Worm (Caenorhabditis elegans): Measurements from ENCODE around the gene B0285.6.
A peak's percentile ranks its signal among the peaks of the same experiment; 100 is the strongest.

The B0285.6 gene

DNA sequence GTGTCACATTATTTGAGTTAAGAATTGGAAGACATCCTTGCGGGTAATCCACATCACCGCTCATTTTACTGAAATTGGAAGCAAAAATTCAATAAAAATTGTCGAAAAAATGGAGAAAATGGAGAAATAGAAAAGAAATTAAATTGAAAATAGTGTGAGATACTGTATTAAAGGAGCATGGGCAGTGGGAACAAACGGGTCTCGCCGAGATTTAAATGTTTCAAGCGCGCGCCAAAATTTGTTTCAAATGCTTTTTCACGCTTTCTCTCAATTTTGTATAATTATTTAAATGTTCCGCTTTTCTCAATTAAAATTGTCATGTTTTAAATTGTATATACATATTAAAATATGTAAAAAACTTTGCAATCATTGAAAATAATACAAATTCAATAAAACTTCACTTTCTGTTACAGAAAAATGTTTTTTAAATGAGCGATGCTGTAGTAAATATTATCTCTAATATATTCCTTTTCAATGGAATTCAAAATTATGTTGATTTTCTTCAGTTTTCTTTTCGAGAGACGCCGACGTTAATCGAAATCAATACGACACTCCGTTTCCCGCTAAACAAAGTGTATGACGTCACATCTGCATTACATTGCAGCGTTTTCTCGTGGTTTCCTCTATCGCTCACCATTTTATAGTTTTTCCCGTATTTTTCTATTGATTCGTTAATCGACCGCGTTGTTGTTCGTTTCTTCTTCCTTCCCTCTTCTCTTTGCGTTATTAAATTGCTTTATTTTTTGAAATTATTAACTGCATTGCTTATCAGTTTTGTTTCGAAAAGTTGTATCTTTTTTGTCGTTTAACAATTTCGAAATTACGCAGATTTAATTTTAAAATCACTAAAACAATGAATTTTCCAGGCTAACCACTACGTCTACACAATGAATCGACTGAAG, 36.6 kb upstream of the B0285.6 start, which contains the start of the genes evl-14 and dcn-1 (continued):
- TF ChIP-seq nhr-77 (tag; optimal IDR thresholded peaks at IDR 0.05) = peak; percentile 44
- peak; percentile 44 for TF ChIP-seq nhr-11 (tag; optimal IDR thresholded peaks at IDR 0.05)
- no peak for TF ChIP-seq zip-11 (GFP tag; IDR thresholded peaks at IDR 0.05)
- no peak for TF ChIP-seq pqm-1 (tag; optimal IDR thresholded peaks at IDR 0.05)
- TF ChIP-seq daf-16 (GFP tag; optimal IDR thresholded peaks at IDR 0.05) = no peak
- peak; percentile 71 for TF ChIP-seq daf-16 (tag; optimal IDR thresholded peaks at IDR 0.05)
- peak; percentile 79 for TF ChIP-seq mep-1 (tag; optimal IDR thresholded peaks at IDR 0.05)
- peak; percentile 46 for TF ChIP-seq unc-130 (GFP tag; optimal IDR thresholded peaks at IDR 0.05)
- TF ChIP-seq F49E8.2 (tag; optimal IDR thresholded peaks at IDR 0.05; ENCODE audit: borderline replicate concordance) = no peak
- peak; percentile 12 to 92 for TF ChIP-seq lsy-2 (tag; optimal IDR thresholded peaks at IDR 0.05)
- peak; percentile 3 for TF ChIP-seq fkh-10 (GFP tag; optimal IDR thresholded peaks at IDR 0.05)
- TF ChIP-seq nhr-102 (tag; optimal IDR thresholded peaks at IDR 0.05) = no peak
- no peak for TF ChIP-seq zag-1 (tag; optimal IDR thresholded peaks at IDR 0.05)
- TF ChIP-seq ceh-20 (GFP tag; IDR thresholded peaks at IDR 0.05) = no peak
- TF ChIP-seq D1046.2 (GFP tag; IDR thresholded peaks at IDR 0.05) = no peak
- no peak for TF ChIP-seq mes-2 (tag; optimal IDR thresholded peaks at IDR 0.05; ENCODE audit: poor library complexity, severe bottlenecking)
- no peak for TF ChIP-seq daf-12 (tag; optimal IDR thresholded peaks at IDR 0.05)
- no peak for TF ChIP-seq arid-1 (GFP tag; conservative IDR thresholded peaks at IDR 0.05)
- TF ChIP-seq F37D6.2 (tag; optimal IDR thresholded peaks at IDR 0.05) = no peak
- peak; percentile 57 to 85 for TF ChIP-seq mdl-1 (tag; optimal IDR thresholded peaks at IDR 0.05)
- TF ChIP-seq ceh-44 (GFP tag; IDR thresholded peaks at IDR 0.05) = no peak
- TF ChIP-seq nhr-48 (tag; optimal IDR thresholded peaks at IDR 0.05) = no peak
- TF ChIP-seq duxl-1 (tag; optimal IDR thresholded peaks at IDR 0.05; ENCODE audit: poor library complexity) = no peak
- no peak for TF ChIP-seq set-16 (GFP tag; IDR thresholded peaks at IDR 0.05)
- TF ChIP-seq unc-39 (tag; optimal IDR thresholded peaks at IDR 0.05) = no peak

DNA sequence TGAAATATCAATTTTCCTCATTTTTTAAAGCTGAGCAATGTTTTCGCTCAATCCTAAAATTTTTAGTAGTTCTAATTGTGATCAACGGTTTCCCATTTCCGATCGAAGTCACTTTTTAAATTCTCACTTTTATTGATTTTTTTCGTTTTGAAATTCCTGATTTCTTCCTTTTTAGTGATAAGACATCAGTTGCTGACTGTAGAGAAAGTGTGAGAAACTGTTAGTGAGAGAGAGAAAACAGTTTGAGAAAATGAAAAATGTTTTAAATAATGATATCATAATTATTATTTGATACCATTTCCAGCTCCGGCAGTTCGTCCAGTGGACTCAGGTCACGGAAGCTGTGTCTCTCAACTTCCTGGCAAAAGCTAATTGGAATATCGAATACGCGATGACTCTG, 35.4 kb upstream of the B0285.6 start:
- TF ChIP-seq pqm-1 (tag; optimal IDR thresholded peaks at IDR 0.05) (peak; percentile 80), nhr-28 (tag; optimal IDR thresholded peaks at IDR 0.05) (peak; percentile 22), ceh-28 (tag; optimal IDR thresholded peaks at IDR 0.05) (peak; percentile 41), daf-16 (GFP tag; optimal IDR thresholded peaks at IDR 0.05) (no peak), daf-16 (tag; optimal IDR thresholded peaks at IDR 0.05) (peak; percentile 36), saeg-2 (GFP tag; IDR thresholded peaks at IDR 0.05) (no peak), F44E2.7 (GFP tag; IDR thresholded peaks at IDR 0.05) (no peak), T20F7.1 (GFP tag; optimal IDR thresholded peaks at IDR 0.05) (peak; percentile 2), dve-1 (tag; optimal IDR thresholded peaks at IDR 0.05; ENCODE audit: insufficient read depth) (peak; percentile 22), unc-62 (GFP tag; optimal IDR thresholded peaks at IDR 0.05 in 1 of 2) (no peak), unc-62 (tag; optimal IDR thresholded peaks at IDR 0.05) (no peak)

DNA sequence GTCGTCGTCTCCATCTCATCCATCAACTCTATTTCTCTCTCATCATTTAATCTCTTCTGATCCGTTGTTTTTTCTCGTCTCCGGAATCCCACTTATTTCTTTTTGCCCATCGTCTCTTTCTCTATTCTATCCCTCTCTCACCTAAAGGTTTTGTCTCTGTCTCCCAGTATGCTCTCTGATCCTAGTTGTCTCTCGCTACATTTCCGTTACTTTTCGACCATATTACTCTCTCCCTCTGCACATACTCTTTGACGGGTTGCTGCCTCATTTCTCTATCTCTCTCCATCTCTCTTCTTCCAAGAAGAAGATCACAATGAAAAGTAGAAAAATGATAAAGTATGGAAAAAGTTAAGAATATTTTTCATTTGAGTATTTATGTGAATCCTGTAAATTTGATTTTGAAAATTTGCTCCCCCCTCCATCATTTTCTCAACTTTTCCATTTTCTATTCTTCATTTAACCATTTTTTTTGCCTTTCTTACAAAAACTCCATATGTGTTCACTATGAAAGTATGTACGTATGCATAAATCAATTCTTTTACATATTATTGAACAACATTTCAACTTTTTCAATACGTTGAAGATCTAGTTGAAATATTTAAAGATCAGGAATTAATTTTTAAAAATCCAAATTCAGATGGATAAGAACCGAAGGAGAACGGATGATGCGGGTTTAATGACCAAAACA, 32.7 kb upstream of the B0285.6 start, which contains the start of gene tag-131:
TSS of gene tag-131 (plus strand) at position 638 of the 688 bp plus-strand sequence.
- TF ChIP-seq daf-19 (GFP tag; conservative IDR thresholded peaks at IDR 0.05) (no peak), duxl-1 (tag; optimal IDR thresholded peaks at IDR 0.05; ENCODE audit: poor library complexity) (no peak), T26A8.4 (GFP tag; IDR thresholded peaks at IDR 0.05) (0 out of 2 replicates have a peak, but pooled peaks have one; percentile 40), lsy-2 (tag; optimal IDR thresholded peaks at IDR 0.05) (peak in 1 of 2 experiments; percentile 25), ZK337.2 (GFP tag; IDR thresholded peaks at IDR 0.05) (no peak), snpc-1.2 (GFP tag; IDR thresholded peaks at IDR 0.05) (no peak), lin-1 (GFP tag; IDR thresholded peaks at IDR 0.05) (no peak), cey-2 (tag; optimal IDR thresholded peaks at IDR 0.05; ENCODE audit: borderline replicate concordance, insufficient read depth) (no peak), lin-38 (GFP tag; IDR thresholded peaks at IDR 0.05) (no peak), dve-1 (tag; optimal IDR thresholded peaks at IDR 0.05; ENCODE audit: insufficient read depth) (peak; percentile 25), ceh-20 (GFP tag; IDR thresholded peaks at IDR 0.05) (0 out of 2 replicates have a peak, but pooled peaks have one; percentile 25), daf-16 (GFP tag; optimal IDR thresholded peaks at IDR 0.05) (peak in 1 of 2 experiments; percentile 5), daf-16 (tag; optimal IDR thresholded peaks at IDR 0.05) (no peak), hlh-11 (tag; optimal IDR thresholded peaks at IDR 0.05) (peak; percentile 27), zag-1 (tag; optimal IDR thresholded peaks at IDR 0.05) (no peak), nhr-28 (tag; optimal IDR thresholded peaks at IDR 0.05) (peak; percentile 12), ctbp-1 (GFP tag; IDR thresholded peaks at IDR 0.05) (no peak), dmd-9 (GFP tag; IDR thresholded peaks at IDR 0.05) (no peak), zfp-2 (tag; optimal IDR thresholded peaks at IDR 0.05) (no peak), nhr-11 (tag; optimal IDR thresholded peaks at IDR 0.05) (peak; percentile 29)

Measured in whole organism, L4 larva.